Fruit fly (Drosophila melanogaster) whole organism, pupa: ENCODE data around the gene CG4313.

ENCODE experiments used
- CG32121 ChIP-seq: fragments of 200-800 bp; sonication (Bioruptor generic); IDR thresholded peaks from 2 replicates; pipeline ENCODE4 v1.3.6; 2022; ENCODE audit warnings: missing biosample characterization, missing genetic modification characterization
- CG34367 ChIP-seq: fragments of 200-800 bp; sonication (Bioruptor generic); optimal IDR thresholded peaks from 2 replicates; lab custom pipeline; 2018; ENCODE audit warnings: missing biosample characterization, mild to moderate bottlenecking, missing genetic modification characterization
- CG8159 ChIP-seq: fragments of 200-800 bp; sonication (Bioruptor generic); optimal IDR thresholded peaks from 3 replicates; lab custom pipeline; 2018; ENCODE audit warnings: missing biosample characterization, mild to moderate bottlenecking, missing genetic modification characterization, moderate library complexity
- D1 ChIP-seq: fragments of 200-800 bp; sonication (Bioruptor generic); optimal IDR thresholded peaks from 2 replicates; lab custom pipeline; 2018; ENCODE audit warnings: missing biosample characterization, mild to moderate bottlenecking, missing genetic modification characterization, moderate library complexity
- EcR ChIP-seq: fragments of 200-800 bp; sonication (Bioruptor generic); optimal IDR thresholded peaks from 3 replicates; lab custom pipeline; 2019; ENCODE audit warnings: missing biosample characterization, missing genetic modification characterization, mild to moderate bottlenecking, moderate library complexity, missing genetic modification reagents
- Pif1B ChIP-seq: fragments of 200-800 bp; sonication (Bioruptor generic); optimal IDR thresholded peaks from 3 replicates; lab custom pipeline; 2016; ENCODE audit warnings: missing biosample characterization, missing genetic modification characterization

dm6 chrX:2041981-2042847 is 546 bp downstream of the CG4313 start, which contains the start of the genes Actn and usp:
- peak; percentile 38 for TF ChIP-seq CG8159 (tag; lab: Kevin White, UChicago)
- no peak for TF ChIP-seq D1 (tag; lab: Kevin White, UChicago)
- TF ChIP-seq EcR, result peak; percentile 34
- TF ChIP-seq CG34367 (tag; lab: Kevin White, UChicago), result no peak
- peak; percentile 25; the same call in 1 of the 2 replicates for TF ChIP-seq CG32121 (GFP tag; lab: Robert Waterston, UW)
- TF ChIP-seq Pif1B (GFP tag; lab: Kevin White, UChicago), result peak; percentile 17
